Worm (Caenorhabditis elegans) whole organism, young adult: ENCODE results near the gene best-7.

ENCODE experiments used
- B0035.1 ChIP-seq: sonication (generic microtip); optimal IDR thresholded peaks from 2 replicates; lab custom pipeline; 2016; ENCODE audit warnings: missing genetic modification characterization, mild to moderate bottlenecking, missing compliant biosample characterization, missing genotype, missing genetic modification reagents
- C17E4.6 ChIP-seq: fragments of 200-800 bp; sonication (Bioruptor generic); IDR thresholded peaks from 2 replicates; pipeline ENCODE4 v1.3.6; 2022; ENCODE audit warnings: missing genetic modification reagents, missing genetic modification characterization, missing compliant biosample characterization
- D2030.7 ChIP-seq: fragments of 200-800 bp; sonication (Bioruptor generic); IDR thresholded peaks from 2 replicates; pipeline ENCODE4 v1.3.6; 2022; ENCODE audit warnings: missing genetic modification reagents, missing genetic modification characterization, missing compliant biosample characterization
- F23B12.7 ChIP-seq: sonication (generic microtip); optimal IDR thresholded peaks from 2 replicates; lab custom pipeline; 2017; ENCODE audit warnings: missing genetic modification characterization, mild to moderate bottlenecking, missing compliant biosample characterization, antibody characterized with exemption, moderate library complexity; ENCODE audit not compliant: insufficient read depth
- Y53G8AR.9 ChIP-seq: fragments of 200-800 bp; sonication (Bioruptor generic); conservative IDR thresholded peaks from 2 replicates; pipeline ENCODE4 v1.3.6; 2022; ENCODE audit warnings: missing genetic modification reagents, missing genetic modification characterization, missing compliant biosample characterization
- Y95B8A.8 ChIP-seq: fragments of 200-800 bp; sonication (Bioruptor generic); IDR thresholded peaks from 2 replicates; pipeline ENCODE4 v1.3.6; 2022; ENCODE audit warnings: missing genetic modification reagents, missing genetic modification characterization, missing compliant biosample characterization
- ZK185.1 ChIP-seq: sonication (generic microtip); optimal IDR thresholded peaks from 2 replicates; lab custom pipeline; 2016; ENCODE audit warnings: mild to moderate bottlenecking, missing genetic modification characterization, missing compliant biosample characterization; ENCODE audit not compliant: poor library complexity, severe bottlenecking
- attf-5 ChIP-seq: fragments of 200-800 bp; sonication (Bioruptor generic); optimal IDR thresholded peaks from 2 replicates; lab custom pipeline; 2018; ENCODE audit warnings: mild to moderate bottlenecking, missing genetic modification characterization, missing compliant biosample characterization
- attf-6 ChIP-seq: fragments of 200-800 bp; sonication (Bioruptor generic); IDR thresholded peaks from 2 replicates; pipeline ENCODE4 v1.3.6; 2022; ENCODE audit warnings: missing genetic modification reagents, missing genetic modification characterization, missing compliant biosample characterization
- cebp-1 ChIP-seq, 2 experiments: fragments of 200-800 bp in 1 of 2; sonication (Bioruptor generic) in 1 of 2; sonication (generic microtip) in 1 of 2; IDR thresholded peaks in 1 of 2; optimal IDR thresholded peaks in 1 of 2; 2 replicates each; pipeline versions ENCODE4 v1.3.6 to Lab custom; 2017 to 2022; ENCODE audit warnings: missing compliant biosample characterization in 2 of 2, missing genetic modification characterization in 2 of 2, mild to moderate bottlenecking in 1 of 2, missing genetic modification reagents in 1 of 2, moderate library complexity in 1 of 2
- cebp-2 ChIP-seq: fragments of 200-800 bp; sonication (Bioruptor generic); IDR thresholded peaks from 2 replicates; pipeline ENCODE4 v1.3.6; 2022; ENCODE audit warnings: missing genetic modification characterization, missing compliant biosample characterization
- ceh-40 ChIP-seq: fragments of 200-800 bp; sonication (Bioruptor generic); IDR thresholded peaks from 2 replicates; pipeline ENCODE4 v1.3.6; 2022; ENCODE audit warnings: missing genetic modification characterization, missing compliant biosample characterization
- die-1 ChIP-seq: sonication (generic microtip); optimal IDR thresholded peaks from 2 replicates; lab custom pipeline; 2016; ENCODE audit warnings: missing genotype, mild to moderate bottlenecking, missing genetic modification characterization, missing compliant biosample characterization
- dox-1 ChIP-seq: fragments of 200-800 bp; sonication (Bioruptor generic); IDR thresholded peaks from 2 replicates; pipeline ENCODE4 v1.3.6; 2022; ENCODE audit warnings: missing genetic modification reagents, missing genetic modification characterization, missing compliant biosample characterization
- dpl-1 ChIP-seq: fragments of 150-350 bp; optimal IDR thresholded peaks from 2 replicates; lab custom pipeline; 2014; ENCODE audit warnings: missing biosample characterization, missing genetic modification reagents, missing genetic modification characterization
- hlh-12 ChIP-seq: sonication (generic microtip); optimal IDR thresholded peaks from 2 replicates; lab custom pipeline; 2016; ENCODE audit warnings: missing genetic modification characterization, missing compliant biosample characterization
- hmg-1.2 ChIP-seq: fragments of 200-800 bp; sonication (Bioruptor generic); IDR thresholded peaks from 2 replicates; pipeline ENCODE4 v1.3.6; 2022; ENCODE audit warnings: missing genetic modification reagents, missing genetic modification characterization, missing compliant biosample characterization
- lin-35 ChIP-seq, 3 experiments: fragments of 150-350 bp in 2 of 3; sonication (generic microtip) in 1 of 3; optimal IDR thresholded peaks; 2 replicates each; lab custom pipeline; 2014 to 2018; ENCODE audit warnings: missing biosample characterization in 3 of 3, missing genetic modification characterization in 3 of 3, missing genetic modification reagents in 3 of 3
- lin-40 ChIP-seq: sonication (generic microtip); optimal IDR thresholded peaks from 2 replicates; lab custom pipeline; 2016; ENCODE audit warnings: missing genetic modification characterization, mild to moderate bottlenecking, missing compliant biosample characterization, missing genotype, missing genetic modification reagents
- lsy-27 ChIP-seq: sonication (generic microtip); optimal IDR thresholded peaks from 2 replicates; lab custom pipeline; 2017; ENCODE audit warnings: missing genetic modification characterization, mild to moderate bottlenecking, missing compliant biosample characterization, antibody characterized with exemption, missing genotype, borderline replicate concordance; ENCODE audit not compliant: insufficient read depth
- madf-10 ChIP-seq: sonication (generic microtip); optimal IDR thresholded peaks from 2 replicates; lab custom pipeline; 2016; ENCODE audit warnings: mild to moderate bottlenecking, missing genetic modification characterization, missing compliant biosample characterization
- madf-3 ChIP-seq: fragments of 200-800 bp; sonication (Bioruptor generic); IDR thresholded peaks from 2 replicates; pipeline ENCODE4 v1.3.6; 2022; ENCODE audit warnings: missing genetic modification reagents, missing genetic modification characterization, missing compliant biosample characterization
- madf-6 ChIP-seq: fragments of 200-800 bp; sonication (Bioruptor generic); IDR thresholded peaks from 2 replicates; pipeline ENCODE4 v1.3.6; 2022; ENCODE audit warnings: missing genetic modification reagents, missing genetic modification characterization, missing compliant biosample characterization
- mcd-1 ChIP-seq: fragments of 200-800 bp; sonication (Bioruptor generic); IDR thresholded peaks from 2 replicates; pipeline ENCODE4 v1.3.6; 2022; ENCODE audit warnings: missing genetic modification reagents, missing genetic modification characterization, missing compliant biosample characterization
- mel-28 ChIP-seq: sonication (generic microtip); optimal IDR thresholded peaks from 2 replicates; lab custom pipeline; 2016; ENCODE audit warnings: borderline replicate concordance, mild to moderate bottlenecking, missing genetic modification characterization, missing compliant biosample characterization
- nhr-80 ChIP-seq: sonication (generic microtip); optimal IDR thresholded peaks from 2 replicates; lab custom pipeline; 2016; ENCODE audit warnings: missing genetic modification characterization, missing compliant biosample characterization
- pbrm-1 ChIP-seq: fragments of 200-800 bp; sonication (Bioruptor generic); IDR thresholded peaks from 2 replicates; pipeline ENCODE4 v1.3.6; 2022; ENCODE audit warnings: missing genetic modification reagents, missing genetic modification characterization, missing compliant biosample characterization
- somi-1 ChIP-seq: fragments of 200-800 bp; sonication (Bioruptor generic); optimal IDR thresholded peaks from 2 replicates; lab custom pipeline; 2018; ENCODE audit warnings: mild to moderate bottlenecking, missing genetic modification characterization, missing compliant biosample characterization
- unc-62 ChIP-seq: fragments of 150-350 bp; optimal IDR thresholded peaks from 2 replicates; lab custom pipeline; 2014; ENCODE audit warnings: missing biosample characterization, missing genetic modification reagents, missing genetic modification characterization
- xnd-1 ChIP-seq: sonication (generic microtip); optimal IDR thresholded peaks from 2 replicates; lab custom pipeline; 2016; ENCODE audit warnings: missing genotype, missing genetic modification reagents, missing genetic modification characterization, missing compliant biosample characterization
- zfh-2 ChIP-seq: fragments of 200-800 bp; sonication (Bioruptor generic); conservative IDR thresholded peaks from 2 replicates; pipeline ENCODE4 v1.3.6; 2022; ENCODE audit warnings: missing genetic modification reagents, missing genetic modification characterization, missing compliant biosample characterization
- zim-3 ChIP-seq: sonication (generic microtip); optimal IDR thresholded peaks from 2 replicates; lab custom pipeline; 2017; ENCODE audit warnings: mild to moderate bottlenecking, missing genetic modification characterization, moderate library complexity, missing compliant biosample characterization
- ztf-18 ChIP-seq: sonication (generic microtip); optimal IDR thresholded peaks from 2 replicates; lab custom pipeline; 2016; ENCODE audit warnings: missing genotype, mild to moderate bottlenecking, missing genetic modification characterization, missing compliant biosample characterization
- ztf-25 ChIP-seq: fragments of 200-800 bp; sonication (Bioruptor generic); IDR thresholded peaks from 2 replicates; pipeline ENCODE4 v1.3.6; 2022; ENCODE audit warnings: missing genetic modification reagents, missing genetic modification characterization, missing compliant biosample characterization
- ztf-26 ChIP-seq: sonication (generic microtip); optimal IDR thresholded peaks from 2 replicates; lab custom pipeline; 2017; ENCODE audit warnings: missing genetic modification characterization, missing compliant biosample characterization
- ztf-28 ChIP-seq: fragments of 200-800 bp; sonication (Bioruptor generic); IDR thresholded peaks from 2 replicates; pipeline ENCODE4 v1.3.6; 2022; ENCODE audit warnings: missing genetic modification reagents, missing genetic modification characterization, missing compliant biosample characterization

Gene best-7

DNA sequence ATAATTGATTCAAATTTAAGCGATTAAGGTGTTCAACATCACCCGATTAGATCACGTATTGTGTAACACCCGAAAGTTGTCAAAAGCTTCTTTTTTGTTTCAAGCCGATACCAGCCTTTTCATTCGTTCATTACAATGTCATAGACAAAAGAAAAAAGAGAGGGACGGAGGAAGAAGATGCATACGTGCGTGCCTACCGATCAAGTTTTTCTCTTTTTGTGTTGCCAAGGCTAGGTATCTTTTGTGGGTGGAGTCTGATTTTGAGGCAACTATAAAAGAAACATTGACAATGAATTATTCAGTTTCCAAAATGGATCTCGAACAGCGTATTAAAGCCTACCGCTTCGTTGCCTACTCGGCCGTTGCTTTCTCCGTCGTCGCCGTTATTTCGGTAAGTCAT is 4.9 kb downstream of the best-7 start, which contains the start of gene col-125 (continued):
- no peak for TF ChIP-seq C17E4.6 (GFP tag; lab: Robert Waterston, UW)
- no peak for TF ChIP-seq B0035.1 (tag; lab: Kevin White, UChicago)
- TF ChIP-seq zim-3 = no peak
- no peak for TF ChIP-seq nhr-80 (tag; lab: Kevin White, UChicago)
- TF ChIP-seq Y53G8AR.9 (GFP tag; lab: Robert Waterston, UW) = no peak
- no peak for TF ChIP-seq somi-1 (GFP tag; lab: Kevin White, UChicago)
- TF ChIP-seq, all 124 proteins: peak for 0

DNA sequence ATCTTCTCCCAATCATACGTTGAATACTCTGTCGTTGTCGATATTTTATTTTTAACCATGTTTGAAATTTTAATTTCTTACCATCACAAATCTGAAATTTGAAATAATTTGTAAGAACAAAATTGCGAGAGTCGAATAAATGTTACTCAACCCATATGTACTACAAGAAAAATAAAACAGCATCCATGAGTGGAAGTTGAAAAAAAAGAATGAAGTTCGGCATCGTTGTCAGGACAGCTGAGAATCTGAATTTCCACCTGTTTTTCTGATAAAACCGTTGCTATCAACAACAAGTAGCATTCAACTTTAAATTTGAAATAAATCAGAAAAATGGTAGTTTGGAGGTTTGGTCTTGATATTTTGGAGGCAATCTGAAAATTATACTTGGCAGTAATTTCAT is 6.2 kb downstream of the best-7 start, which contains the start of gene C29F4.3:
Gene C29F4.3, minus strand, starts transcription at position 101 of the 400 bp plus-strand sequence.
- TF ChIP-seq lin-40 (no peak), cebp-1 (GFP tag; IDR thresholded peaks at IDR 0.05; lab: Robert Waterston, UW) (no peak), cebp-1 (tag; optimal IDR thresholded peaks at IDR 0.05; lab: Kevin White, UChicago) (no peak), nhr-80 (tag; lab: Kevin White, UChicago) (no peak), lin-35 (GFP tag; optimal IDR thresholded peaks at IDR 0.05; lab: Kevin White, UChicago) (no peak), cebp-2 (GFP tag; lab: Robert Waterston, UW) (no peak), attf-5 (no peak), madf-3 (GFP tag; lab: Robert Waterston, UW) (no peak), mcd-1 (GFP tag; lab: Robert Waterston, UW) (no peak), F23B12.7 (tag; lab: Kevin White, UChicago) (no peak), xnd-1 (tag; lab: Kevin White, UChicago) (no peak), hlh-12 (tag; lab: Kevin White, UChicago) (no peak), ztf-26 (no peak), D2030.7 (GFP tag; lab: Robert Waterston, UW) (no peak), die-1 (no peak), zfh-2 (no peak)

DNA sequence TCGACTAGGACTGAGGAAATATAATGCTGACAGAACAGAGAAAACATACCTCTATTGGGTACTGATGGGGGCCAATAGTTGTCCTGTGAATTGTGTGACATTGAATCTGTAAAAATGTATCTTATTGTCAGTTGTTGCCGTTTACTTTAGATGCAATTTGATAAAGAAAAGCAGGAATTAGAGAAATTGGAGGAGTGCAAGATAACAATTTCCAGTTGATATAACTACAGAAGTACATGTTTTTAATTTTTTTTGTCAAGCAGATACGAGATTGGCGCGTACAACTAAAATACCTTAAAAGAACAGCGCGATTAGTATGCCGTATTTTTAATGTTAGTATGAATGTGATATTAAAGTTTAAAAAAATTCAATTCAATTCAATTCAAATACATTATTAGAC is 12.1 kb downstream of the best-7 start, which contains the start of gene zip-6:
Gene zip-6, minus strand, starts transcription at position 101 of the 400 bp plus-strand sequence.
- no peak for TF ChIP-seq mcd-1 (GFP tag; lab: Robert Waterston, UW)
- no peak for TF ChIP-seq lsy-27 (tag; lab: Kevin White, UChicago)
- TF ChIP-seq ztf-28 (GFP tag; lab: Robert Waterston, UW) = no peak
- TF ChIP-seq madf-10 (tag; lab: Kevin White, UChicago) = no peak
- TF ChIP-seq zfh-2 = no peak

DNA sequence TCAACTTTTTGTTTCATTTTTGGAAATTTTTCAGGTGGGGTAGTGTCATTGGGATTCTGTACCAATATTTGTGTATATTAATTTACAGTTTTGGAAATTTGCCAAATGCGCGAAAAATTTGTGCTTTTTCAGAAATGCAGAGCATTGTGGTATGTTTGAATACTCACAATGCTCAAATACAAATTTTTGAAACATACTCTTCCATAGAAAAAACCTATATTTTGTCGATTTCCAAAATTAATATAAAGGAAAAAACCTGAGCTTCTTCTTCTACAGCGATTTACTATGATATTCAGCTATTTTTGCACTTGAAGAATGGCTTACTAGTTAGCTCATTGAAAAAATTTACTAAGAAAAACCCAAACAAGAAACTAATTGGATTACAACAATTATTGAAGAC is 17.1 kb downstream of the best-7 start:
- TF ChIP-seq Y95B8A.8 (GFP tag; lab: Robert Waterston, UW) (no peak), die-1 (no peak), dpl-1 (GFP tag; lab: Kevin White, UChicago) (no peak), pbrm-1 (GFP tag; lab: Robert Waterston, UW) (no peak), ZK185.1 (tag; lab: Kevin White, UChicago) (no peak), ceh-40 (GFP tag; lab: Robert Waterston, UW) (no peak), ztf-25 (GFP tag; lab: Robert Waterston, UW) (no peak), attf-6 (GFP tag; lab: Robert Waterston, UW) (no peak), ztf-18 (tag; lab: Kevin White, UChicago) (no peak), madf-6 (GFP tag; lab: Robert Waterston, UW) (no peak), dox-1 (no peak), unc-62 (GFP tag; lab: Kevin White, UChicago) (no peak), mel-28 (no peak), hmg-1.2 (no peak)
